Worm (Caenorhabditis elegans) whole organism, L4 larva: ENCODE data around the gene sre-10.

Source experiments
- D1046.2 ChIP-seq: fragments of 200-800 bp; sonication (Bioruptor generic); IDR thresholded peaks from 2 replicates; pipeline ENCODE4 v1.3.6; 2022; ENCODE audit warnings: missing genetic modification characterization, missing compliant biosample characterization
- F49E8.2 ChIP-seq: sonication (generic microtip); optimal IDR thresholded peaks from 2 replicates; lab custom pipeline; 2016; ENCODE audit warnings: missing compliant biosample characterization, mild to moderate bottlenecking, missing genetic modification characterization, borderline replicate concordance
- Y48G9A.11 ChIP-seq: fragments of 200-800 bp; sonication (Bioruptor generic); IDR thresholded peaks from 2 replicates; pipeline ENCODE4 v1.3.6; 2022; ENCODE audit warnings: missing genetic modification reagents, missing genetic modification characterization, missing compliant biosample characterization
- aha-1 ChIP-seq: fragments of 150-350 bp; peaks from one replicate; lab custom pipeline; 2014; ENCODE audit warnings: missing biosample characterization, missing genetic modification characterization
- ceh-20 ChIP-seq: fragments of 200-800 bp; sonication (Bioruptor generic); IDR thresholded peaks from 2 replicates; pipeline ENCODE4 v1.3.6; 2022; ENCODE audit warnings: missing genetic modification reagents, missing genetic modification characterization, missing compliant biosample characterization
- daf-16 ChIP-seq, 3 experiments: sonication (generic microtip); optimal IDR thresholded peaks; 2 replicates each; lab custom pipeline; 2016 to 2017; ENCODE audit warnings: missing genetic modification characterization in 3 of 3, missing genetic modification reagents in 3 of 3, mild to moderate bottlenecking in 2 of 3, missing compliant biosample characterization in 2 of 3, missing biosample characterization in 1 of 3, moderate library complexity in 1 of 3
- dmd-6 ChIP-seq: fragments of 200-800 bp; sonication (Bioruptor generic); IDR thresholded peaks from 2 replicates; pipeline ENCODE4 v1.3.6; 2022; ENCODE audit warnings: missing genetic modification reagents, missing genetic modification characterization, missing compliant biosample characterization
- dpl-1 ChIP-seq: fragments of 150-350 bp; optimal IDR thresholded peaks from 2 replicates; lab custom pipeline; 2014; ENCODE audit warnings: missing biosample characterization, missing genetic modification reagents, missing genetic modification characterization
- duxl-1 ChIP-seq: sonication (generic microtip); optimal IDR thresholded peaks from 2 replicates; lab custom pipeline; 2016; ENCODE audit warnings: mild to moderate bottlenecking, missing genetic modification characterization, moderate library complexity, missing compliant biosample characterization; ENCODE audit not compliant: poor library complexity
- dve-1 ChIP-seq: sonication (generic microtip); optimal IDR thresholded peaks from 2 replicates; lab custom pipeline; 2017; ENCODE audit warnings: antibody characterized with exemption, mild to moderate bottlenecking, missing genetic modification characterization, missing compliant biosample characterization; ENCODE audit not compliant: insufficient read depth
- lin-39 ChIP-seq: fragments of 150-350 bp; optimal IDR thresholded peaks from 2 replicates; lab custom pipeline; 2014; ENCODE audit warnings: missing biosample characterization, missing genetic modification reagents, missing genetic modification characterization
- lsy-2 ChIP-seq, 2 experiments: fragments of 150-350 bp in 1 of 2; sonication (generic microtip) in 1 of 2; optimal IDR thresholded peaks; 2 replicates each; lab custom pipeline; 2014 to 2017; ENCODE audit warnings: missing biosample characterization in 2 of 2, missing genetic modification characterization in 2 of 2
- madf-5 ChIP-seq, 2 experiments: fragments of 200-800 bp; sonication (Bioruptor generic); IDR thresholded peaks; 2 replicates each; pipeline ENCODE4 v1.3.6; 2022; ENCODE audit warnings: missing compliant biosample characterization in 2 of 2, missing genetic modification characterization in 2 of 2
- nhr-102 ChIP-seq: sonication (generic microtip); optimal IDR thresholded peaks from 2 replicates; lab custom pipeline; 2016; ENCODE audit warnings: mild to moderate bottlenecking, missing genetic modification characterization, moderate library complexity, missing compliant biosample characterization
- nhr-237 ChIP-seq: sonication (generic microtip); optimal IDR thresholded peaks from 2 replicates; lab custom pipeline; 2017; ENCODE audit warnings: missing biosample characterization, missing genetic modification characterization
- nhr-28 ChIP-seq: fragments of 150-350 bp; optimal IDR thresholded peaks from 2 replicates; lab custom pipeline; 2014; ENCODE audit warnings: missing biosample characterization, missing genetic modification characterization
- nhr-77 ChIP-seq: fragments of 150-350 bp; optimal IDR thresholded peaks from 2 replicates; lab custom pipeline; 2014; ENCODE audit warnings: missing biosample characterization, missing genetic modification characterization
- pha-4 ChIP-seq, 2 experiments: fragments of 150-350 bp in 1 of 2; fragments of 200-800 bp in 1 of 2; sonication (Bioruptor generic) in 1 of 2; IDR thresholded peaks in 1 of 2; optimal IDR thresholded peaks in 1 of 2; 2 replicates each; pipeline versions ENCODE4 v1.3.6 to Lab custom; 2014 to 2022; ENCODE audit warnings: missing genetic modification characterization in 2 of 2, missing genetic modification reagents in 2 of 2, missing biosample characterization in 1 of 2, missing compliant biosample characterization in 1 of 2
- php-3 ChIP-seq: fragments of 200-800 bp; sonication (Bioruptor generic); IDR thresholded peaks from 2 replicates; pipeline ENCODE4 v1.3.6; 2022; ENCODE audit warnings: missing genetic modification reagents, missing genetic modification characterization, missing compliant biosample characterization
- pqm-1 ChIP-seq: sonication (generic microtip); optimal IDR thresholded peaks from 2 replicates; lab custom pipeline; 2017; ENCODE audit warnings: missing biosample characterization, missing genetic modification characterization
- snpc-4 ChIP-seq: fragments of 150-350 bp; optimal IDR thresholded peaks from 2 replicates; lab custom pipeline; 2014; ENCODE audit warnings: missing biosample characterization, missing genetic modification characterization
- tra-1 ChIP-seq: fragments of 200-800 bp; sonication (Bioruptor generic); IDR thresholded peaks from 2 replicates; pipeline ENCODE4 v1.3.6; 2022; ENCODE audit warnings: missing genetic modification reagents, missing genetic modification characterization, missing compliant biosample characterization
- unc-62 ChIP-seq, 3 experiments: fragments of 150-350 bp in 1 of 3; sonication (generic microtip); optimal IDR thresholded peaks in 2 of 3; peaks in 1 of 3; 1 replicate in 1 of 3; 2 replicates in 2 of 3; lab custom pipeline; 2014 to 2017; ENCODE audit warnings: missing biosample characterization in 3 of 3, missing genetic modification characterization in 3 of 3, missing genetic modification reagents in 3 of 3, missing genotype in 1 of 3

The sre-10 gene

ce11 chrV:7136859-7137258, 4.5 kb downstream of the sre-10 start:
- peak in 1 of 2 experiments; percentile 94 for TF ChIP-seq unc-62 (GFP tag; optimal IDR thresholded peaks at IDR 0.05 in 1 of 2; lab: Kevin White, UChicago)
- TF ChIP-seq unc-62 (tag; optimal IDR thresholded peaks at IDR 0.05; lab: Kevin White, UChicago) = no peak
- TF ChIP-seq dpl-1 (GFP tag; lab: Kevin White, UChicago) = no peak

ce11 chrV:7138320-7138719, 6.0 kb downstream of the sre-10 start, which contains the start of gene str-112:
Gene str-112 (minus strand): TSS chrV:7138420.
- no peak for TF ChIP-seq nhr-237 (tag; lab: Kevin White, UChicago)
- TF ChIP-seq Y48G9A.11 (GFP tag; lab: Robert Waterston, UW) = no peak

ce11 chrV:7140368-7140767, 8.0 kb downstream of the sre-10 start:
- TF ChIP-seq nhr-28 (tag; lab: Kevin White, UChicago) = peak; percentile 64
- TF ChIP-seq madf-5 (GFP tag; IDR thresholded peaks at IDR 0.05; lab: Robert Waterston, UW) = no peak
- peak in 1 of 2 experiments; percentile 91 for TF ChIP-seq unc-62 (GFP tag; optimal IDR thresholded peaks at IDR 0.05 in 1 of 2; lab: Kevin White, UChicago)
- no peak for TF ChIP-seq unc-62 (tag; optimal IDR thresholded peaks at IDR 0.05; lab: Kevin White, UChicago)

ce11 chrV:7141864-7142263, 9.5 kb downstream of the sre-10 start, which contains the start of gene ugt-40:
Gene ugt-40 (minus strand): TSS chrV:7141964.
- TF ChIP-seq nhr-28 (tag; lab: Kevin White, UChicago) (peak; percentile 45), pha-4 (GFP tag; IDR thresholded peaks at IDR 0.05; lab: Robert Waterston, UW) (no peak), pha-4 (tag; optimal IDR thresholded peaks at IDR 0.05; lab: Kevin White, UChicago) (no peak)

- TF ChIP-seq lin-39 (tag; lab: Kevin White, UChicago) (no peak), F49E8.2 (peak; percentile 76), snpc-4 (tag; lab: Kevin White, UChicago) (peak; percentile 67), nhr-102 (tag; lab: Kevin White, UChicago) (peak; percentile 94), pqm-1 (peak; percentile 1), php-3 (GFP tag; lab: Robert Waterston, UW) (peak; percentile 72), dmd-6 (peak; percentile 67), Y48G9A.11 (GFP tag; lab: Robert Waterston, UW) (peak; percentile 78), ceh-20 (GFP tag; lab: Robert Waterston, UW) (no peak), aha-1 (tag; lab: Kevin White, UChicago) (peak; percentile 94), nhr-77 (no peak), duxl-1 (no peak), daf-16 (GFP tag; optimal IDR thresholded peaks at IDR 0.05; lab: Kevin White, UChicago) (peak in 1 of 2 experiments; percentile 16), daf-16 (tag; optimal IDR thresholded peaks at IDR 0.05; lab: Kevin White, UChicago) (peak; percentile 58), lsy-2 (tag; optimal IDR thresholded peaks at IDR 0.05; lab: Kevin White, UChicago) (no peak), tra-1 (GFP tag; lab: Robert Waterston, UW) (0 out of 2 replicates have a peak, but pooled peaks have one; percentile 11)
These were observed 10.3 kb downstream of the sre-10 start for ce11 chrV:7142661-7143060.

- no peak for TF ChIP-seq D1046.2 (GFP tag; lab: Robert Waterston, UW)
- peak; percentile 89 for TF ChIP-seq nhr-28 (tag; lab: Kevin White, UChicago)
- TF ChIP-seq aha-1 (tag; lab: Kevin White, UChicago) = peak; percentile 34
- peak; percentile 92 for TF ChIP-seq nhr-102 (tag; lab: Kevin White, UChicago)
- no peak for TF ChIP-seq dve-1 (tag; lab: Kevin White, UChicago)
These were observed 13.0 kb downstream of the sre-10 start, which contains the start of gene ugt-37 for ce11 chrV:7145250-7145850. Gene ugt-37 (minus strand): TSS chrV:7145318.

ce11 chrV:7147370-7147769, 15.0 kb downstream of the sre-10 start, which contains the start of gene ugt-38:
Gene ugt-38 (minus strand): TSS chrV:7147470.
- no peak for TF ChIP-seq pqm-1
- TF ChIP-seq aha-1 (tag; lab: Kevin White, UChicago) = peak; percentile 62
- TF ChIP-seq, all 104 proteins: peak for 1
